Fruit fly (Drosophila melanogaster): ENCODE data around the gene Edc3.

The Edc3 gene

dm6 chr3L:17533745-17534144 lies 4.1 kb upstream of the Edc3 start:
- TF ChIP-seq CrebA (GFP tag; optimal IDR thresholded peaks at IDR 0.05; ENCODE audit: borderline replicate concordance): no peak
- TF ChIP-seq brk (GFP tag; optimal IDR thresholded peaks at IDR 0.05): no peak
- no peak for TF ChIP-seq dsf (GFP tag; optimal IDR thresholded peaks at IDR 0.05; ENCODE audit: borderline replicate concordance)
- no peak for TF ChIP-seq Mio (GFP tag; optimal IDR thresholded peaks at IDR 0.05)
- no peak for TF ChIP-seq Hnf4 (GFP tag; optimal IDR thresholded peaks at IDR 0.05)
- TF ChIP-seq sage (GFP tag; optimal IDR thresholded peaks at IDR 0.05): no peak
- TF ChIP-seq N (GFP tag; optimal IDR thresholded peaks at IDR 0.05): no peak
- TF ChIP-seq Myc (optimal IDR thresholded peaks at IDR 0.05): no peak
- TF ChIP-seq Abd-B (GFP tag; optimal IDR thresholded peaks at IDR 0.05): no peak
- no peak for TF ChIP-seq ey (GFP tag; optimal IDR thresholded peaks at IDR 0.05)
- TF ChIP-seq Dif (GFP tag; optimal IDR thresholded peaks at IDR 0.05; ENCODE audit: partially characterized antibody): no peak
- TF ChIP-seq Hr78 (GFP tag; optimal IDR thresholded peaks at IDR 0.05): no peak
- no peak for TF ChIP-seq rgr (GFP tag; optimal IDR thresholded peaks at IDR 0.05)
- TF ChIP-seq pan (optimal IDR thresholded peaks at IDR 0.05): no peak
- no peak for TF ChIP-seq lola (GFP tag; optimal IDR thresholded peaks at IDR 0.05)
- no peak for TF ChIP-seq Hr83 (GFP tag; optimal IDR thresholded peaks at IDR 0.05; ENCODE audit: poor library complexity, severe bottlenecking)
- TF ChIP-seq foxo (GFP tag; optimal IDR thresholded peaks at IDR 0.05): no peak

dm6 chr3L:17532898-17533700 lies 3.4 kb upstream of the Edc3 start:
- TF ChIP-seq ey (GFP tag; optimal IDR thresholded peaks at IDR 0.05): peak; percentile 72
- peak; percentile 65 for TF ChIP-seq sage (GFP tag; optimal IDR thresholded peaks at IDR 0.05)
- TF ChIP-seq Rel (GFP tag; optimal IDR thresholded peaks at IDR 0.05): no peak
- TF ChIP-seq Rel (tag; optimal IDR thresholded peaks at IDR 0.05): peak; percentile 99
- no peak for TF ChIP-seq usp (GFP tag; optimal IDR thresholded peaks at IDR 0.05)
- peak; percentile 19 to 45 for TF ChIP-seq dl (GFP tag; optimal IDR thresholded peaks at IDR 0.05; ENCODE audit: insufficient read depth in 1 of 2, partially characterized antibody in 2 of 2)
- TF ChIP-seq HLH106 (tag; optimal IDR thresholded peaks at IDR 0.05): peak; percentile 65
- TF ChIP-seq fru (GFP tag; optimal IDR thresholded peaks at IDR 0.05): peak; percentile 74
- no peak for TF ChIP-seq jim (GFP tag; optimal IDR thresholded peaks at IDR 0.05)
- no peak for TF ChIP-seq GATAd (GFP tag; optimal IDR thresholded peaks at IDR 0.05)
- peak; percentile 83 for TF ChIP-seq Hr83 (GFP tag; optimal IDR thresholded peaks at IDR 0.05; ENCODE audit: poor library complexity, severe bottlenecking)
- no peak for TF ChIP-seq pan (optimal IDR thresholded peaks at IDR 0.05)
- TF ChIP-seq CG32264 (GFP tag; optimal IDR thresholded peaks at IDR 0.05): no peak
- peak; percentile 56 for TF ChIP-seq Hnf4 (GFP tag; optimal IDR thresholded peaks at IDR 0.05)
- no peak for TF ChIP-seq N (GFP tag; optimal IDR thresholded peaks at IDR 0.05)
- peak; percentile 26 for TF ChIP-seq woc (GFP tag; optimal IDR thresholded peaks at IDR 0.05)
- peak; percentile 41 for TF ChIP-seq sv (GFP tag; optimal IDR thresholded peaks at IDR 0.05)
- TF ChIP-seq Myc (optimal IDR thresholded peaks at IDR 0.05): peak; percentile 27
- peak; percentile 43 for TF ChIP-seq dsf (GFP tag; optimal IDR thresholded peaks at IDR 0.05; ENCODE audit: borderline replicate concordance)
- TF ChIP-seq Dfd (GFP tag; optimal IDR thresholded peaks at IDR 0.05): no peak
- peak; percentile 26 for TF ChIP-seq Vsx2 (GFP tag; optimal IDR thresholded peaks at IDR 0.05; ENCODE audit: partially characterized antibody)
- peak; percentile 92 for TF ChIP-seq psq (GFP tag; optimal IDR thresholded peaks at IDR 0.05)
- TF ChIP-seq dmrt93B (GFP tag; optimal IDR thresholded peaks at IDR 0.05): peak; percentile 22
- no peak for TF ChIP-seq Abd-B (GFP tag; optimal IDR thresholded peaks at IDR 0.05)
- no peak for TF ChIP-seq CG9705 (GFP tag; optimal IDR thresholded peaks at IDR 0.05)
- peak; percentile 62 for TF ChIP-seq br (GFP tag; optimal IDR thresholded peaks at IDR 0.05)
- peak; percentile 85 for TF ChIP-seq Dif (GFP tag; optimal IDR thresholded peaks at IDR 0.05; ENCODE audit: partially characterized antibody)
- TF ChIP-seq Hr78 (GFP tag; optimal IDR thresholded peaks at IDR 0.05): no peak
- peak; percentile 76 for TF ChIP-seq rgr (GFP tag; optimal IDR thresholded peaks at IDR 0.05)
- TF ChIP-seq OdsH (GFP tag; optimal IDR thresholded peaks at IDR 0.05): peak; percentile 64
- TF ChIP-seq tai (GFP tag; optimal IDR thresholded peaks at IDR 0.05): peak; percentile 79
- peak; percentile 81 for TF ChIP-seq h (GFP tag; optimal IDR thresholded peaks at IDR 0.05)
- peak in 1 of 2 experiments; percentile 84 for TF ChIP-seq foxo (GFP tag; optimal IDR thresholded peaks at IDR 0.05)
- TF ChIP-seq Sp1 (GFP tag; optimal IDR thresholded peaks at IDR 0.05): peak; percentile 53
- no peak for TF ChIP-seq Mio (GFP tag; optimal IDR thresholded peaks at IDR 0.05)
- TF ChIP-seq Jra (GFP tag; optimal IDR thresholded peaks at IDR 0.05): peak; percentile 55
- peak; percentile 85 for TF ChIP-seq brk (GFP tag; optimal IDR thresholded peaks at IDR 0.05)
- TF ChIP-seq lola (GFP tag; optimal IDR thresholded peaks at IDR 0.05): no peak
- TF ChIP-seq CrebA (GFP tag; optimal IDR thresholded peaks at IDR 0.05; ENCODE audit: borderline replicate concordance): no peak

All from whole organism, wandering third instar larva.